Worm (Caenorhabditis elegans): Measurements from ENCODE around the gene F12F6.7.

DNA sequence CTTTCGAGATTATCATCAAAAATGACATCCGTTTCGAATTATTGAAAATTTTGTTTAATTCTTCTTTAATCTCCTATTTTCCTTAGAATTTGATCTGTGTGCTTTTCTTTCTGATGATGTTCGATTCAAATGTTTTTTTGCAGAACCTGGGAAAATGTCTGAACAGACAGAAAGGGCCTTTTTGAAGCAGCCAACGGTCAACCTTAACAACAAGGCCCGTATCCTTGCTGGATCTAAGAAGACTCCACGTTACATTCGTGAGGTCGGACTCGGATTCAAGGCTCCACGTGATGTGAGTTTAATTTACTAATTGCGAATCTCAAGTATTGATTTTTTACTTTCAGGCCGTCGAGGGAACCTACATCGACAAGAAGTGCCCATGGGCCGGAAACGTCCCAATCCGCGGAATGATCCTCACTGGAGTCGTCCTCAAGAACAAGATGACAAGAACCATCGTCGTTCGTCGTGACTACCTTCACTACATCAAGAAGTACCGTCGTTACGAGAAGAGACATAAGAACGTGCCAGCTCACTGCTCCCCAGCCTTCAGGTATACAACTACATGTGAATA is 41.0 kb upstream of the F12F6.7 start, which contains the start of gene rps-11:
- TF ChIP-seq unc-120 (tag; optimal IDR thresholded peaks at IDR 0.05; ENCODE audit: poor library complexity, severe bottlenecking) (no peak), snpc-4 (tag; optimal IDR thresholded peaks at IDR 0.05) (no peak), nhr-28 (tag; optimal IDR thresholded peaks at IDR 0.05) (no peak), drap-1 (GFP tag; optimal IDR thresholded peaks at IDR 0.05) (no peak), unc-62 (GFP tag; optimal IDR thresholded peaks at IDR 0.05) (no peak), mab-5 (tag; optimal IDR thresholded peaks at IDR 0.05) (no peak), elt-1 (tag; optimal IDR thresholded peaks at IDR 0.05; ENCODE audit: borderline replicate concordance, insufficient read depth) (no peak), nhr-12 (tag; optimal IDR thresholded peaks at IDR 0.05) (no peak), pha-4 (tag; optimal IDR thresholded peaks at IDR 0.05) (no peak), blmp-1 (tag; optimal IDR thresholded peaks at IDR 0.05) (no peak), nhr-237 (tag; optimal IDR thresholded peaks at IDR 0.05) (no peak), ztf-11 (tag; optimal IDR thresholded peaks at IDR 0.05) (no peak), mls-2 (tag; optimal IDR thresholded peaks at IDR 0.05) (no peak)
